Fruit fly (Drosophila melanogaster) whole organism, embryonic: Measurements from ENCODE around the gene Teh1.

Experiments
- Abd-B ChIP-seq: fragments of 200-800 bp; sonication (Bioruptor generic); optimal IDR thresholded peaks from 2 replicates; lab custom pipeline; 2018; ENCODE audit warnings: missing biosample characterization, mild to moderate bottlenecking, missing genetic modification characterization, moderate library complexity
- Aef1 ChIP-seq: fragments of 200-800 bp; sonication (Bioruptor generic); IDR thresholded peaks from 3 replicates; pipeline ENCODE4 v1.3.6; 2022; ENCODE audit warnings: missing biosample characterization, missing genetic modification characterization
- Antp ChIP-seq: fragments of 200-800 bp; sonication (Bioruptor generic); optimal IDR thresholded peaks from 3 replicates; lab custom pipeline; 2016; ENCODE audit warnings: missing biosample characterization, missing genetic modification characterization
- Awh ChIP-seq: fragments of 200-800 bp; sonication (Bioruptor generic); IDR thresholded peaks from 2 replicates; pipeline ENCODE4, ENCODE4 v1.3.6; 2022; ENCODE audit warnings: missing biosample characterization, missing genetic modification characterization
- Blimp-1 ChIP-seq: fragments of 200-800 bp; sonication (Bioruptor generic); optimal IDR thresholded peaks from 3 replicates; lab custom pipeline; 2018; ENCODE audit warnings: missing biosample characterization, missing genetic modification characterization, mild to moderate bottlenecking, moderate library complexity, missing genetic modification reagents
- CG10209 ChIP-seq: fragments of 200-800 bp; sonication (Bioruptor generic); optimal IDR thresholded peaks from 3 replicates; lab custom pipeline; 2017; ENCODE audit warnings: missing biosample characterization, mild to moderate bottlenecking, missing genetic modification characterization, missing genetic modification reagents
- CG10959 ChIP-seq: fragments of 200-800 bp; sonication (Bioruptor generic); IDR thresholded peaks from 2 replicates; pipeline ENCODE4 v1.3.6; 2022; ENCODE audit warnings: missing biosample characterization, missing genetic modification characterization
- CG11560 ChIP-seq: fragments of 200-800 bp; sonication (Bioruptor generic); IDR thresholded peaks from 3 replicates; pipeline ENCODE4 v1.3.6; 2022; ENCODE audit warnings: missing biosample characterization, missing genetic modification characterization
- CG11696 ChIP-seq: fragments of 200-800 bp; sonication (Bioruptor generic); IDR thresholded peaks from 2 replicates; pipeline ENCODE4 v1.3.6; 2022; ENCODE audit warnings: missing biosample characterization, missing genetic modification characterization
- CG12104 ChIP-seq: fragments of 200-800 bp; sonication (Bioruptor generic); optimal IDR thresholded peaks from 3 replicates; lab custom pipeline; 2016; ENCODE audit warnings: missing biosample characterization, missing genetic modification characterization
- CG12659 ChIP-seq: fragments of 200-800 bp; sonication (Bioruptor generic); optimal IDR thresholded peaks from 3 replicates; lab custom pipeline; 2017; ENCODE audit warnings: mild to moderate bottlenecking, missing biosample characterization, missing genetic modification reagents, missing genetic modification characterization
- CG14050 ChIP-seq: fragments of 200-800 bp; sonication (Bioruptor generic); IDR thresholded peaks from 3 replicates; pipeline ENCODE4 v1.3.6; 2022; ENCODE audit warnings: missing biosample characterization, missing genetic modification characterization
- CG15269 ChIP-seq: fragments of 200-800 bp; sonication (Bioruptor generic); optimal IDR thresholded peaks from 2 replicates; lab custom pipeline; 2018; ENCODE audit warnings: missing biosample characterization, mild to moderate bottlenecking, missing genetic modification characterization, moderate library complexity
- CG16863 ChIP-seq: fragments of 200-800 bp; sonication (Bioruptor generic); optimal IDR thresholded peaks from 3 replicates; lab custom pipeline; 2016; ENCODE audit warnings: missing biosample characterization, missing genetic modification characterization
- CG17612 ChIP-seq: fragments of 200-800 bp; sonication (Bioruptor generic); IDR thresholded peaks from 2 replicates; pipeline ENCODE4 v1.3.6; 2022; ENCODE audit warnings: missing biosample characterization, missing genetic modification characterization
- CG2199 ChIP-seq: fragments of 200-800 bp; sonication (Bioruptor generic); IDR thresholded peaks from 3 replicates; pipeline ENCODE4 v1.3.6; 2022; ENCODE audit warnings: missing biosample characterization, missing genetic modification characterization
- CG7556 ChIP-seq: fragments of 200-800 bp; sonication (Bioruptor generic); optimal IDR thresholded peaks from 2 replicates; lab custom pipeline; 2017; ENCODE audit warnings: missing biosample characterization, mild to moderate bottlenecking, missing genetic modification characterization
- CG8290 ChIP-seq, 3 experiments: fragments of 200-800 bp; sonication (Bioruptor generic); optimal IDR thresholded peaks; 2 replicates each; lab custom pipeline; 2016 to 2019; ENCODE audit warnings: missing biosample characterization in 3 of 3, missing genetic modification characterization in 3 of 3, mild to moderate bottlenecking in 2 of 3, moderate library complexity in 1 of 3
- CG8388 ChIP-seq: fragments of 200-800 bp; sonication (Bioruptor generic); optimal IDR thresholded peaks from 2 replicates; lab custom pipeline; 2019; ENCODE audit warnings: missing biosample characterization, mild to moderate bottlenecking, missing genetic modification characterization, moderate library complexity
- CG9876 ChIP-seq: fragments of 200-800 bp; sonication (Bioruptor generic); optimal IDR thresholded peaks from 2 replicates; lab custom pipeline; 2016; ENCODE audit warnings: missing biosample characterization, missing genetic modification characterization
- CkIIα-i1 ChIP-seq: fragments of 200-800 bp; sonication (Bioruptor generic); IDR thresholded peaks from 2 replicates; pipeline ENCODE4 v1.3.6; 2022; ENCODE audit warnings: missing biosample characterization, missing genetic modification characterization
- CrebB ChIP-seq: fragments of 200-800 bp; sonication (Bioruptor generic); optimal IDR thresholded peaks from 3 replicates; lab custom pipeline; 2018; ENCODE audit warnings: missing biosample characterization, mild to moderate bottlenecking, missing genetic modification characterization
- Dbx ChIP-seq: fragments of 200-800 bp; sonication (Bioruptor generic); IDR thresholded peaks from 3 replicates; pipeline ENCODE4 v1.3.6; 2022; ENCODE audit warnings: missing biosample characterization, missing genetic modification characterization
- Dek ChIP-seq: fragments of 200-800 bp; sonication (Bioruptor generic); optimal IDR thresholded peaks from 3 replicates; lab custom pipeline; 2019; ENCODE audit warnings: missing biosample characterization, mild to moderate bottlenecking, missing genetic modification characterization, moderate library complexity
- Doc3 ChIP-seq: fragments of 200-800 bp; sonication (Bioruptor generic); IDR thresholded peaks from 3 replicates; pipeline ENCODE4 v1.3.6; 2022; ENCODE audit warnings: missing biosample characterization, missing genetic modification characterization; ENCODE audit not compliant: partially characterized antibody
- Ets97D ChIP-seq: fragments of 200-800 bp; sonication (Bioruptor generic); optimal IDR thresholded peaks from 3 replicates; lab custom pipeline; 2016; ENCODE audit warnings: missing biosample characterization, missing genetic modification characterization
- HHEX ChIP-seq: fragments of 200-800 bp; sonication (Bioruptor generic); optimal IDR thresholded peaks from 3 replicates; lab custom pipeline; 2017; ENCODE audit warnings: missing biosample characterization, mild to moderate bottlenecking, missing genetic modification characterization, missing genetic modification reagents
- Hr51 ChIP-seq, 2 experiments: fragments of 200-800 bp; sonication (Bioruptor generic); optimal IDR thresholded peaks; 2 replicates in 1 of 2; 3 replicates in 1 of 2; lab custom pipeline; 2016 to 2018; ENCODE audit warnings: missing biosample characterization in 2 of 2, missing genetic modification characterization in 2 of 2, mild to moderate bottlenecking in 1 of 2, moderate library complexity in 1 of 2
- Myb ChIP-seq: fragments of 200-800 bp; sonication (Bioruptor generic); optimal IDR thresholded peaks from 2 replicates; lab custom pipeline; 2016; ENCODE audit warnings: missing biosample characterization, missing genetic modification characterization
- NC2β ChIP-seq: fragments of 200-800 bp; sonication (Bioruptor generic); optimal IDR thresholded peaks from 2 replicates; lab custom pipeline; 2016; ENCODE audit warnings: missing biosample characterization, missing genetic modification characterization
- PHDP ChIP-seq: fragments of 200-800 bp; sonication (Bioruptor generic); optimal IDR thresholded peaks from 3 replicates; lab custom pipeline; 2018; ENCODE audit warnings: missing biosample characterization, mild to moderate bottlenecking, missing genetic modification characterization, moderate library complexity
- Pdp1 ChIP-seq, 2 experiments: fragments of 200-800 bp; sonication (Bioruptor generic); optimal IDR thresholded peaks; 3 replicates each; lab custom pipeline; 2016; ENCODE audit warnings: missing biosample characterization in 2 of 2, missing genetic modification characterization in 2 of 2, mild to moderate bottlenecking in 1 of 2, moderate library complexity in 1 of 2
- Rfx ChIP-seq: fragments of 200-800 bp; sonication (Bioruptor generic); IDR thresholded peaks from 2 replicates; pipeline ENCODE4 v1.3.6; 2022; ENCODE audit warnings: missing biosample characterization, missing genetic modification characterization
- ash1 ChIP-seq: fragments of 200-800 bp; sonication (Bioruptor generic); optimal IDR thresholded peaks from 2 replicates; lab custom pipeline; 2018; ENCODE audit warnings: missing biosample characterization, mild to moderate bottlenecking, missing genetic modification characterization
- ato ChIP-seq: fragments of 200-800 bp; sonication (Bioruptor generic); IDR thresholded peaks from 2 replicates; pipeline ENCODE4 v1.3.6; 2022; ENCODE audit warnings: missing biosample characterization, missing genetic modification characterization; ENCODE audit not compliant: partially characterized antibody
- chm ChIP-seq: fragments of 200-800 bp; sonication (Bioruptor generic); IDR thresholded peaks from 2 replicates; pipeline ENCODE4 v1.3.6; 2022; ENCODE audit warnings: missing biosample characterization, missing genetic modification characterization
- dmrt11E ChIP-seq: fragments of 200-800 bp; sonication (Bioruptor generic); optimal IDR thresholded peaks from 3 replicates; lab custom pipeline; 2018; ENCODE audit warnings: missing biosample characterization, mild to moderate bottlenecking, missing genetic modification characterization, moderate library complexity
- dysf ChIP-seq: fragments of 200-800 bp; sonication (Bioruptor generic); IDR thresholded peaks from 3 replicates; pipeline ENCODE4 v1.3.6; 2022; ENCODE audit warnings: missing biosample characterization, missing genetic modification characterization
- fd96Cb ChIP-seq: fragments of 200-800 bp; sonication (Bioruptor generic); optimal IDR thresholded peaks from 2 replicates; lab custom pipeline; 2018; ENCODE audit warnings: missing biosample characterization, mild to moderate bottlenecking, missing genetic modification characterization, moderate library complexity
- fru ChIP-seq: fragments of >200 bp; optimal IDR thresholded peaks from 2 replicates; lab custom pipeline; 2017
- gcm ChIP-seq: fragments of 200-800 bp; sonication (Bioruptor generic); optimal IDR thresholded peaks from 2 replicates; lab custom pipeline; 2019; ENCODE audit warnings: missing biosample characterization, mild to moderate bottlenecking, missing genetic modification characterization, moderate library complexity
- gsb-n ChIP-seq: fragments of 200-800 bp; sonication (Bioruptor generic); optimal IDR thresholded peaks from 3 replicates; lab custom pipeline; 2018; ENCODE audit warnings: missing biosample characterization, mild to moderate bottlenecking, missing genetic modification characterization
- hb ChIP-seq: fragments of 200-800 bp; sonication (Bioruptor generic); IDR thresholded peaks from 3 replicates; pipeline ENCODE4 v1.3.6; 2022; ENCODE audit warnings: missing biosample characterization, missing genetic modification characterization; ENCODE audit not compliant: partially characterized antibody
- ind ChIP-seq: fragments of 200-800 bp; sonication (Bioruptor generic); optimal IDR thresholded peaks from 3 replicates; lab custom pipeline; 2016; ENCODE audit warnings: missing biosample characterization, missing genetic modification characterization
- lmd ChIP-seq: fragments of 200-800 bp; sonication (Bioruptor generic); IDR thresholded peaks from 2 replicates; pipeline ENCODE4 v1.3.6; 2022; ENCODE audit warnings: missing biosample characterization, missing genetic modification characterization
- otp ChIP-seq: fragments of 200-800 bp; sonication (Bioruptor generic); IDR thresholded peaks from 3 replicates; pipeline ENCODE4, ENCODE4 v1.3.6; 2022; ENCODE audit warnings: missing biosample characterization, missing genetic modification characterization
- ranshi ChIP-seq: fragments of 200-800 bp; sonication (Bioruptor generic); IDR thresholded peaks from 2 replicates; pipeline ENCODE4 v1.3.6; 2022; ENCODE audit warnings: missing biosample characterization, missing genetic modification characterization
- sc ChIP-seq, 3 experiments: fragments of >200 bp in 2 of 3; fragments of 200-800 bp in 1 of 3; sonication (Bioruptor generic) in 1 of 3; optimal IDR thresholded peaks; 2 replicates in 2 of 3; 3 replicates in 1 of 3; lab custom pipeline; 2017; ENCODE audit warnings: mild to moderate bottlenecking in 1 of 3, missing biosample characterization in 1 of 3, missing genetic modification characterization in 1 of 3, missing genetic modification reagents in 1 of 3
- sr ChIP-seq: fragments of 200-800 bp; sonication (Bioruptor generic); IDR thresholded peaks from 3 replicates; pipeline ENCODE4 v1.3.6; 2022; ENCODE audit warnings: missing biosample characterization, missing genetic modification characterization
- usp ChIP-seq: fragments of >200 bp; optimal IDR thresholded peaks from 2 replicates; lab custom pipeline; 2017; ENCODE audit warnings: missing biosample characterization, missing genetic modification characterization

The Teh1 gene

DNA sequence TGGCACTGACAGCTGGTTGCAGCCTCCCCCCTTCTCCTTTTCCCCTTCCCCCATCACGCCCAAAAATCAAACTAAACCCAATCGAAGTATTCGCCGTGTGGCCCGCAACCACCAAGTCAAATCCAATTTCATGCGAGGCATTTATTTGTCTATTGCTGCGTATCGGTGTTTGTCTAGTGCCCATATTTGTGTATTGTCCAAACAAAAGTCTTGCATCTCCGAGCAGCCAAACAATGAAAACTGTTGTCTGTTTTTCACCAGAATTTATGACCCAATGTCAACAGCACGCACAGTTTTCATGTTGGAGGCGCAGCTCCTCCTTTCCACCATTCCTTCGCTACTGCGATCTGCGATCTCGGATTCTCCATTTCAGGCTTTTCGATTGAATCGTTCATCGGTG lies 2.0 kb upstream of the Teh1 start (continued):
- TF ChIP-seq CG10209 (peak; percentile 67), Dbx (no peak), dysf (GFP tag; lab: Robert Waterston, UW) (peak; percentile 5; the same call in 1 of the 3 replicates), CG10959 (GFP tag; lab: Robert Waterston, UW) (peak; percentile 35; the same call in 1 of the 2 replicates), sc (optimal IDR thresholded peaks at IDR 0.05; lab: Kevin White, UChicago) (no peak), sc (GFP tag; optimal IDR thresholded peaks at IDR 0.05; lab: Kevin White, UChicago) (peak; percentile 61), CG8290 (GFP tag; optimal IDR thresholded peaks at IDR 0.05; lab: Kevin White, UChicago) (peak; percentile 48), CG8290 (tag; optimal IDR thresholded peaks at IDR 0.05; lab: Kevin White, UChicago) (peak; percentile 26 to 49), CG9876 (GFP tag; lab: Kevin White, UChicago) (no peak), CG11696 (GFP tag; lab: Robert Waterston, UW) (no peak), hb (GFP tag; lab: Robert Waterston, UW) (no peak), lmd (GFP tag; lab: Robert Waterston, UW) (no peak), gsb-n (tag; lab: Kevin White, UChicago) (peak; percentile 87), CG15269 (no peak), ranshi (GFP tag; lab: Robert Waterston, UW) (no peak), HHEX (GFP tag; lab: Kevin White, UChicago) (peak; percentile 38), sr (GFP tag; lab: Robert Waterston, UW) (peak; percentile 40; the same call in 1 of the 3 replicates), fru (lab: Kevin White, UChicago) (no peak), Dek (tag; lab: Kevin White, UChicago) (no peak), Myb (no peak), CG14050 (no peak), usp (GFP tag; lab: Kevin White, UChicago) (no peak), CkIIα-i1 (no peak), CG11560 (tag; lab: Robert Waterston, UW) (no peak), Awh (GFP tag; lab: Robert Waterston, UW) (peak; percentile 77), Abd-B (GFP tag; lab: Kevin White, UChicago) (no peak), ind (GFP tag; lab: Kevin White, UChicago) (no peak), CG12104 (no peak), NC2β (GFP tag; lab: Kevin White, UChicago) (peak; percentile 74), CG12659 (GFP tag; lab: Kevin White, UChicago) (no peak), CG17612 (no peak), Rfx (GFP tag; lab: Robert Waterston, UW) (no peak), Aef1 (GFP tag; lab: Robert Waterston, UW) (no peak), Antp (GFP tag; lab: Kevin White, UChicago) (no peak), CG8388 (GFP tag; lab: Kevin White, UChicago) (no peak), gcm (peak; percentile 53), Pdp1 (GFP tag; optimal IDR thresholded peaks at IDR 0.05; lab: Kevin White, UChicago) (peak in 1 of 2 experiments; percentile 55), fd96Cb (tag; lab: Kevin White, UChicago) (no peak), dmrt11E (tag; lab: Kevin White, UChicago) (peak; percentile 80), Blimp-1 (GFP tag; lab: Kevin White, UChicago) (peak; percentile 64), ash1 (GFP tag; lab: Kevin White, UChicago) (no peak), Doc3 (no peak), ato (GFP tag; lab: Robert Waterston, UW) (no peak), PHDP (tag; lab: Kevin White, UChicago) (peak; percentile 54), CG7556 (GFP tag; lab: Kevin White, UChicago) (peak; percentile 44), CG16863 (GFP tag; lab: Kevin White, UChicago) (peak; percentile 32), chm (GFP tag; lab: Robert Waterston, UW) (peak; percentile 72; the same call in 1 of the 2 replicates), otp (peak; percentile 79; the same call in 2 of the 3 replicates), CrebB (tag; lab: Kevin White, UChicago) (peak; percentile 70), Hr51 (GFP tag; optimal IDR thresholded peaks at IDR 0.05; lab: Kevin White, UChicago) (peak in 1 of 2 experiments; percentile 49), Ets97D (no peak), CG2199 (GFP tag; lab: Robert Waterston, UW) (peak; percentile 25; the same call in 1 of the 3 replicates)
